Worm (Caenorhabditis elegans) whole organism, early embryonic: ENCODE results near the gene F58D2.4.

ENCODE experiments used
- B0310.2 ChIP-seq: sonication (generic microtip); optimal IDR thresholded peaks from 2 replicates; lab custom pipeline; 2016; ENCODE audit warnings: mild to moderate bottlenecking, missing genetic modification characterization, missing compliant biosample characterization
- F13C5.2 ChIP-seq: sonication (generic microtip); optimal IDR thresholded peaks from 2 replicates; lab custom pipeline; 2017; ENCODE audit warnings: mild to moderate bottlenecking, missing genetic modification characterization, inconsistent platforms, missing compliant biosample characterization
- aly-1 ChIP-seq: sonication (generic microtip); optimal IDR thresholded peaks from 2 replicates; lab custom pipeline; 2016; ENCODE audit warnings: missing genetic modification characterization, missing compliant biosample characterization
- ama-1 ChIP-seq: fragments of 150-350 bp; optimal IDR thresholded peaks from 2 replicates; lab custom pipeline; 2014
- ceh-13 ChIP-seq: fragments of 200-800 bp; sonication (Bioruptor generic); optimal IDR thresholded peaks from 2 replicates; lab custom pipeline; 2018; ENCODE audit warnings: mild to moderate bottlenecking, missing genetic modification characterization, missing compliant biosample characterization
- flt-1 ChIP-seq: fragments of 200-800 bp; sonication (Bioruptor generic); IDR thresholded peaks from 2 replicates; pipeline ENCODE4 v1.3.6; 2022; ENCODE audit warnings: missing genetic modification characterization, missing compliant biosample characterization
- hmbx-1 ChIP-seq: sonication (generic microtip); optimal IDR thresholded peaks from 2 replicates; lab custom pipeline; 2016; ENCODE audit warnings: mild to moderate bottlenecking, missing genetic modification characterization, missing compliant biosample characterization
- hnd-1 ChIP-seq: sonication (generic microtip); optimal IDR thresholded peaks from 2 replicates; lab custom pipeline; 2016; ENCODE audit warnings: missing genetic modification characterization, missing compliant biosample characterization
- pes-1 ChIP-seq: fragments of 200-800 bp; sonication (Bioruptor generic); IDR thresholded peaks from 2 replicates; pipeline ENCODE4 v1.3.6; 2022; ENCODE audit warnings: missing genetic modification reagents, missing genetic modification characterization, missing compliant biosample characterization
- scrt-1 ChIP-seq: fragments of 200-800 bp; sonication (Bioruptor generic); IDR thresholded peaks from 2 replicates; pipeline ENCODE4 v1.3.6; 2022; ENCODE audit warnings: missing genetic modification characterization, missing compliant biosample characterization
- sea-1 ChIP-seq: fragments of 200-800 bp; sonication (Bioruptor generic); conservative IDR thresholded peaks from 2 replicates; pipeline ENCODE4 v1.3.6; 2022; ENCODE audit warnings: missing genetic modification characterization, missing compliant biosample characterization
- tbx-11 ChIP-seq: fragments of 200-800 bp; sonication (Bioruptor generic); IDR thresholded peaks from 2 replicates; pipeline ENCODE4 v1.3.6; 2022; ENCODE audit warnings: missing genetic modification characterization, missing compliant biosample characterization
- tra-4 ChIP-seq: sonication (generic microtip); optimal IDR thresholded peaks from 2 replicates; lab custom pipeline; 2017; ENCODE audit warnings: missing genetic modification characterization, missing compliant biosample characterization

DNA sequence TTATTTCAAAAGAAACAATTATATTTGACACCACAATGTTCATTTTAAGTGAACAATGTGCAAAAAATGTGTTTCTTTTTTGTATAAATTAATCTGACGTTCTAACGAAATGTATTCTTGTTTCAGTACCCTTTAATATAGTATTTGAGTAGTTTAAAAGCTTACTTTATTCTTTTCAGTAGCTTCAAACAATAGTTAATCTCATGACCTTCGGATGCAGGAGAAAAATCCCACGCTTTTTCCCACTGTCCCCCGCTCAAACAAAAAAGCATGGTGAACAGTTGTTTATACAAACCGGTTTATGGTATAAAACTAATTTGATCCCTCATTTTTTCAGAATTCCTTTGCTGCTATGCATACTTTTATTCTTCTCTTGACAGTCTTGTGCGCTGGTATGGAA lies 23.7 kb downstream of the F58D2.4 start, which contains the start of gene scl-14:
- TF ChIP-seq ama-1 (no peak), tra-4 (tag; lab: Kevin White, UChicago) (no peak), flt-1 (GFP tag; lab: Robert Waterston, UW) (no peak), tbx-11 (GFP tag; lab: Robert Waterston, UW) (no peak), pes-1 (GFP tag; lab: Robert Waterston, UW) (no peak), scrt-1 (no peak), aly-1 (tag; lab: Kevin White, UChicago) (no peak), ceh-13 (GFP tag; lab: Kevin White, UChicago) (no peak), B0310.2 (tag; lab: Kevin White, UChicago) (no peak), F13C5.2 (tag; lab: Kevin White, UChicago) (no peak), hnd-1 (tag; lab: Kevin White, UChicago) (no peak), sea-1 (GFP tag; lab: Robert Waterston, UW) (no peak), hmbx-1 (no peak)
